Worm (Caenorhabditis elegans) whole organism, L4/young adult: ENCODE results near the gene Y61A9LA.7.

Experiments
- W03F9.2 ChIP-seq: fragments of 150-350 bp; optimal IDR thresholded peaks from 2 replicates; lab custom pipeline; 2014; ENCODE audit warnings: missing biosample characterization, missing genetic modification characterization
- dao-5 ChIP-seq: sonication (generic microtip); optimal IDR thresholded peaks from 2 replicates; lab custom pipeline; 2016; ENCODE audit warnings: missing genotype, missing genetic modification characterization, moderate library complexity, missing compliant biosample characterization
- him-1 ChIP-seq: sonication (generic microtip); optimal IDR thresholded peaks from 2 replicates; lab custom pipeline; 2016; ENCODE audit warnings: missing genotype, missing genetic modification reagents, missing genetic modification characterization, missing compliant biosample characterization

The Y61A9LA.7 gene

ce11 chrV:4510351-4510750, 49.2 kb downstream of the Y61A9LA.7 start:
- no peak for TF ChIP-seq him-1 (tag; lab: Kevin White, UChicago)
- TF ChIP-seq W03F9.2 (tag; lab: Kevin White, UChicago): no peak
- no peak for TF ChIP-seq dao-5 (tag; lab: Kevin White, UChicago)

ce11 chrV:4509319-4509937, 50.2 kb downstream of the Y61A9LA.7 start:
- no peak for TF ChIP-seq W03F9.2 (tag; lab: Kevin White, UChicago)
- no peak for TF ChIP-seq dao-5 (tag; lab: Kevin White, UChicago)
- no peak for TF ChIP-seq him-1 (tag; lab: Kevin White, UChicago)

- TF ChIP-seq him-1 (tag; lab: Kevin White, UChicago): no peak
- TF ChIP-seq dao-5 (tag; lab: Kevin White, UChicago): no peak
- no peak for TF ChIP-seq W03F9.2 (tag; lab: Kevin White, UChicago)
These were observed 50.8 kb downstream of the Y61A9LA.7 start for ce11 chrV:4508772-4509171.
